Worm (Caenorhabditis elegans): ENCODE measurements around the gene moc-3.

DNA sequence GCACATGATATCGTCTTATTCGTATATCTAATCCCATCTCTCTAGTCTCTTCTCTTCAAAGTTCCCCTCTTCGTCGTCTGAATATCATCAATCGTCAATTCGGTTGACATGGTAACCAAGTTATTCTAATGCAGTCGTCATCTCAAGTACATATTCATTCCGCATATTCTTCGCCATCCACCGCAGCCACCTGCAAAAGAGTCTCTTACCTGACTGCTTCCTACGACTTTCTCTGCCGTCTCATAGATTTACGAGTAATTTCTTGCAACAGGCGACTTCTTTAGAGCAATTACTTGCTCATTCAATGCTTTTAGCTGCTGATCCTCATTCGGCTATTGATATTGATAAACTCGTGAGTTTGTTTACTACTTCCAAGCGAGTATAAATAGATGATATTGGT lies 2.9 kb upstream of the moc-3 start:
- TF ChIP-seq ttx-3 (tag; optimal IDR thresholded peaks at IDR 0.05) (no peak), ceh-9 (tag; optimal IDR thresholded peaks at IDR 0.05) (no peak), ama-1 (optimal IDR thresholded peaks at IDR 0.05) (no peak), nfya-1 (tag; optimal IDR thresholded peaks at IDR 0.05) (no peak), dmd-4 (tag; optimal IDR thresholded peaks at IDR 0.05; ENCODE audit: borderline replicate concordance) (no peak)
